Worm (Caenorhabditis elegans) whole organism, L4 larva: Measurements from ENCODE around the gene lron-2.
A peak's percentile ranks its signal among the peaks of the same experiment; 100 is the strongest.

Experiments used
- D1046.2 ChIP-seq: fragments of 200-800 bp; sonication (Bioruptor generic); IDR thresholded peaks from 2 replicates; pipeline ENCODE4 v1.3.6; 2022; ENCODE audit warnings: missing genetic modification characterization, missing compliant biosample characterization
- F26F4.8 ChIP-seq: fragments of 200-800 bp; sonication (Bioruptor generic); conservative IDR thresholded peaks from 2 replicates; pipeline ENCODE4 v1.3.6; 2022; ENCODE audit warnings: missing genetic modification characterization, missing compliant biosample characterization
- R02D3.7 ChIP-seq: fragments of 150-350 bp; sonication (generic microtip); optimal IDR thresholded peaks from 3 replicates; lab custom pipeline; 2014; ENCODE audit warnings: missing biosample characterization, missing genetic modification characterization
- T20F7.1 ChIP-seq: fragments of 200-800 bp; sonication (Bioruptor generic); optimal IDR thresholded peaks from 2 replicates; lab custom pipeline; 2018; ENCODE audit warnings: mild to moderate bottlenecking, missing genetic modification characterization, missing compliant biosample characterization
- Y5F2A.4 ChIP-seq: fragments of 200-800 bp; sonication (Bioruptor generic); optimal IDR thresholded peaks from 2 replicates; lab custom pipeline; 2018; ENCODE audit warnings: mild to moderate bottlenecking, missing genetic modification characterization, missing compliant biosample characterization
- Y75B8A.6 ChIP-seq: fragments of 200-800 bp; sonication (Bioruptor generic); IDR thresholded peaks from 2 replicates; pipeline ENCODE4 v1.3.6; 2022; ENCODE audit warnings: missing genetic modification reagents, missing genetic modification characterization, missing compliant biosample characterization
- ZK546.5 ChIP-seq, 2 experiments: sonication (generic microtip); optimal IDR thresholded peaks; 2 replicates each; lab custom pipeline; 2017; ENCODE audit warnings: missing biosample characterization in 2 of 2, missing genetic modification characterization in 2 of 2
- aha-1 ChIP-seq: fragments of 150-350 bp; peaks from one replicate; lab custom pipeline; 2014; ENCODE audit warnings: missing biosample characterization, missing genetic modification characterization
- arid-1 ChIP-seq: fragments of 200-800 bp; sonication (Bioruptor generic); conservative IDR thresholded peaks from 2 replicates; pipeline ENCODE4 v1.3.6; 2022; ENCODE audit warnings: missing genetic modification reagents, missing genetic modification characterization, missing compliant biosample characterization
- ceh-20 ChIP-seq: fragments of 200-800 bp; sonication (Bioruptor generic); IDR thresholded peaks from 2 replicates; pipeline ENCODE4 v1.3.6; 2022; ENCODE audit warnings: missing genetic modification reagents, missing genetic modification characterization, missing compliant biosample characterization
- ctbp-1 ChIP-seq: fragments of 200-800 bp; sonication (Bioruptor generic); IDR thresholded peaks from 2 replicates; pipeline ENCODE4 v1.3.6; 2022; ENCODE audit warnings: missing genetic modification reagents, missing genetic modification characterization, missing compliant biosample characterization
- dmd-8 ChIP-seq: fragments of 200-800 bp; sonication (Bioruptor generic); IDR thresholded peaks from 2 replicates; pipeline ENCODE4 v1.3.6; 2022; ENCODE audit warnings: missing genetic modification characterization, missing compliant biosample characterization
- dmd-9 ChIP-seq: fragments of 200-800 bp; sonication (Bioruptor generic); IDR thresholded peaks from 2 replicates; pipeline ENCODE4 v1.3.6; 2022; ENCODE audit warnings: missing genetic modification reagents, missing genetic modification characterization, missing compliant biosample characterization
- dpl-1 ChIP-seq: fragments of 150-350 bp; optimal IDR thresholded peaks from 2 replicates; lab custom pipeline; 2014; ENCODE audit warnings: missing biosample characterization, missing genetic modification reagents, missing genetic modification characterization
- duxl-1 ChIP-seq: sonication (generic microtip); optimal IDR thresholded peaks from 2 replicates; lab custom pipeline; 2016; ENCODE audit warnings: mild to moderate bottlenecking, missing genetic modification characterization, moderate library complexity, missing compliant biosample characterization; ENCODE audit not compliant: poor library complexity
- dve-1 ChIP-seq: sonication (generic microtip); optimal IDR thresholded peaks from 2 replicates; lab custom pipeline; 2017; ENCODE audit warnings: antibody characterized with exemption, mild to moderate bottlenecking, missing genetic modification characterization, missing compliant biosample characterization; ENCODE audit not compliant: insufficient read depth
- egl-43 ChIP-seq: fragments of 200-800 bp; sonication (Bioruptor generic); IDR thresholded peaks from 2 replicates; pipeline ENCODE4 v1.3.6; 2022; ENCODE audit warnings: missing genetic modification reagents, missing genetic modification characterization, missing compliant biosample characterization
- fos-1 ChIP-seq: fragments of 150-350 bp; optimal IDR thresholded peaks from 2 replicates; lab custom pipeline; 2014; ENCODE audit warnings: missing biosample characterization, missing genetic modification characterization
- hlh-11 ChIP-seq: fragments of 200-800 bp; sonication (Bioruptor generic); optimal IDR thresholded peaks from 2 replicates; lab custom pipeline; 2018; ENCODE audit warnings: mild to moderate bottlenecking, missing genetic modification characterization, missing compliant biosample characterization
- hlh-30 ChIP-seq: sonication (generic microtip); optimal IDR thresholded peaks from 2 replicates; lab custom pipeline; 2017; ENCODE audit warnings: antibody characterized with exemption, mild to moderate bottlenecking, missing genetic modification characterization, missing compliant biosample characterization; ENCODE audit not compliant: insufficient read depth
- jun-1 ChIP-seq: fragments of 150-350 bp; optimal IDR thresholded peaks from 2 replicates; lab custom pipeline; 2014; ENCODE audit warnings: missing biosample characterization, missing genetic modification reagents, missing genetic modification characterization
- lim-7 ChIP-seq: fragments of 200-800 bp; sonication (Bioruptor generic); IDR thresholded peaks from 2 replicates; pipeline ENCODE4 v1.3.6; 2022; ENCODE audit warnings: missing genetic modification characterization, missing compliant biosample characterization
- lin-13 ChIP-seq: fragments of 150-350 bp; optimal IDR thresholded peaks from 2 replicates; lab custom pipeline; 2014; ENCODE audit warnings: missing biosample characterization, missing genetic modification reagents, missing genetic modification characterization
- lin-15B ChIP-seq: fragments of 150-350 bp; sonication (generic microtip); optimal IDR thresholded peaks from 3 replicates; lab custom pipeline; 2014; ENCODE audit warnings: missing biosample characterization, missing genetic modification characterization
- lin-29 ChIP-seq: fragments of 200-800 bp; sonication (Bioruptor generic); IDR thresholded peaks from 2 replicates; pipeline ENCODE4 v1.3.6; 2022; ENCODE audit warnings: missing genetic modification reagents, missing genetic modification characterization, missing compliant biosample characterization
- lin-39 ChIP-seq: fragments of 150-350 bp; optimal IDR thresholded peaks from 2 replicates; lab custom pipeline; 2014; ENCODE audit warnings: missing biosample characterization, missing genetic modification reagents, missing genetic modification characterization
- mdt-29 ChIP-seq: fragments of 200-800 bp; sonication (Bioruptor generic); IDR thresholded peaks from 2 replicates; pipeline ENCODE4 v1.3.6; 2022; ENCODE audit warnings: missing genetic modification reagents, missing genetic modification characterization, missing compliant biosample characterization
- mep-1 ChIP-seq: fragments of 150-350 bp; sonication (generic microtip); optimal IDR thresholded peaks from 3 replicates; lab custom pipeline; 2014; ENCODE audit warnings: missing biosample characterization, missing genetic modification characterization
- mes-2 ChIP-seq: sonication (generic microtip); optimal IDR thresholded peaks from 2 replicates; lab custom pipeline; 2016; ENCODE audit warnings: missing genotype, mild to moderate bottlenecking, missing genetic modification characterization, missing compliant biosample characterization; ENCODE audit not compliant: poor library complexity, severe bottlenecking
- mxl-3 ChIP-seq: fragments of 200-800 bp; sonication (Bioruptor generic); optimal IDR thresholded peaks from 2 replicates; lab custom pipeline; 2018; ENCODE audit warnings: mild to moderate bottlenecking, missing genetic modification characterization, missing compliant biosample characterization
- nhr-102 ChIP-seq: sonication (generic microtip); optimal IDR thresholded peaks from 2 replicates; lab custom pipeline; 2016; ENCODE audit warnings: mild to moderate bottlenecking, missing genetic modification characterization, moderate library complexity, missing compliant biosample characterization
- nhr-11 ChIP-seq: fragments of 150-350 bp; optimal IDR thresholded peaks from 2 replicates; lab custom pipeline; 2014; ENCODE audit warnings: missing biosample characterization, missing genetic modification characterization
- nhr-28 ChIP-seq: fragments of 150-350 bp; optimal IDR thresholded peaks from 2 replicates; lab custom pipeline; 2014; ENCODE audit warnings: missing biosample characterization, missing genetic modification characterization
- nhr-42 ChIP-seq: fragments of 200-800 bp; sonication (Bioruptor generic); IDR thresholded peaks from 2 replicates; pipeline ENCODE4 v1.3.6; 2022; ENCODE audit warnings: missing genetic modification characterization, missing compliant biosample characterization
- nhr-6 ChIP-seq: fragments of 150-350 bp; optimal IDR thresholded peaks from 2 replicates; lab custom pipeline; 2014; ENCODE audit warnings: missing biosample characterization, missing genetic modification characterization
- nhr-76 ChIP-seq: fragments of 150-350 bp; optimal IDR thresholded peaks from 2 replicates; lab custom pipeline; 2014; ENCODE audit warnings: missing biosample characterization, missing genetic modification characterization
- php-3 ChIP-seq: fragments of 200-800 bp; sonication (Bioruptor generic); IDR thresholded peaks from 2 replicates; pipeline ENCODE4 v1.3.6; 2022; ENCODE audit warnings: missing genetic modification reagents, missing genetic modification characterization, missing compliant biosample characterization
- pqm-1 ChIP-seq: sonication (generic microtip); optimal IDR thresholded peaks from 2 replicates; lab custom pipeline; 2017; ENCODE audit warnings: missing biosample characterization, missing genetic modification characterization
- saeg-2 ChIP-seq: fragments of 200-800 bp; sonication (Bioruptor generic); IDR thresholded peaks from 2 replicates; pipeline ENCODE4 v1.3.6; 2022; ENCODE audit warnings: missing genetic modification reagents, missing genetic modification characterization, missing compliant biosample characterization
- sdz-12 ChIP-seq: fragments of 200-800 bp; sonication (Bioruptor generic); optimal IDR thresholded peaks from 2 replicates; lab custom pipeline; 2018; ENCODE audit warnings: mild to moderate bottlenecking, missing genetic modification characterization, missing compliant biosample characterization
- set-16 ChIP-seq: fragments of 200-800 bp; sonication (Bioruptor generic); IDR thresholded peaks from 2 replicates; pipeline ENCODE4 v1.3.6; 2022; ENCODE audit warnings: missing genetic modification reagents, missing genetic modification characterization, missing compliant biosample characterization
- snpc-4 ChIP-seq: fragments of 150-350 bp; optimal IDR thresholded peaks from 2 replicates; lab custom pipeline; 2014; ENCODE audit warnings: missing biosample characterization, missing genetic modification characterization
- spr-3 ChIP-seq: fragments of 200-800 bp; sonication (Bioruptor generic); optimal IDR thresholded peaks from 2 replicates; lab custom pipeline; 2018; ENCODE audit warnings: mild to moderate bottlenecking, missing genetic modification characterization, missing compliant biosample characterization
- unc-39 ChIP-seq: sonication (generic microtip); optimal IDR thresholded peaks from 2 replicates; lab custom pipeline; 2017; ENCODE audit warnings: missing biosample characterization, missing genetic modification characterization
- unc-62 ChIP-seq, 3 experiments: fragments of 150-350 bp in 1 of 3; sonication (generic microtip); optimal IDR thresholded peaks in 2 of 3; peaks in 1 of 3; 1 replicate in 1 of 3; 2 replicates in 2 of 3; lab custom pipeline; 2014 to 2017; ENCODE audit warnings: missing biosample characterization in 3 of 3, missing genetic modification characterization in 3 of 3, missing genetic modification reagents in 3 of 3, missing genotype in 1 of 3
- vab-7 ChIP-seq: fragments of 200-800 bp; sonication (Bioruptor generic); IDR thresholded peaks from 2 replicates; pipeline ENCODE4 v1.3.6; 2022; ENCODE audit warnings: missing genetic modification reagents, missing genetic modification characterization, missing compliant biosample characterization
- zip-11 ChIP-seq: fragments of 200-800 bp; sonication (Bioruptor generic); IDR thresholded peaks from 2 replicates; pipeline ENCODE4 v1.3.6; 2022; ENCODE audit warnings: missing genetic modification characterization, missing compliant biosample characterization
- ztf-7 ChIP-seq: fragments of 150-350 bp; optimal IDR thresholded peaks from 2 replicates; lab custom pipeline; 2014; ENCODE audit warnings: missing biosample characterization, missing genetic modification characterization

The lron-2 gene

DNA sequence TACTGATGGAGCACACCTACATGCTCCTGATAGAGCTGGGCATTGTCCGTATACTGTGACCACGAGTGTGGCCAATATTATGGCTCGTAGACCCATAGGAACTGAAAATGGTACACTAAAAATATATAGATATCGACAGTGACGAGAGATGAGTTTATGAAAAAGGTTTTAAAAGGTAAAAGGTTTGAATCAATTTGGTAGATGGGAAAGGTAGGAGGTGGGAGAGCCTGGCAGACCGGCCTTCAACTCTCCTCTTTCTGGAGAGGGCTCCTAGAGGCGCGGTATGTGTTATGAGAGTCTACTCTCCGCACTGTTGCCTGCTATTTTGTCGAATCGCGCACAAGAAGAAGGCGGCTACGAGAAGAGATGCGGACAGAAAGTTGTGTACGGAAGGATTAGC is at the start of gene lron-2:
TSS of gene lron-2 (minus strand) at position 101 of the 400 bp plus-strand sequence.
- TF ChIP-seq fos-1 (tag; lab: Kevin White, UChicago), result no peak
- TF ChIP-seq vab-7 (GFP tag; lab: Robert Waterston, UW), result no peak
- TF ChIP-seq zip-11, result no peak
- no peak for TF ChIP-seq hlh-30 (tag; lab: Kevin White, UChicago)
- TF ChIP-seq ztf-7 (tag; lab: Kevin White, UChicago), result no peak

DNA sequence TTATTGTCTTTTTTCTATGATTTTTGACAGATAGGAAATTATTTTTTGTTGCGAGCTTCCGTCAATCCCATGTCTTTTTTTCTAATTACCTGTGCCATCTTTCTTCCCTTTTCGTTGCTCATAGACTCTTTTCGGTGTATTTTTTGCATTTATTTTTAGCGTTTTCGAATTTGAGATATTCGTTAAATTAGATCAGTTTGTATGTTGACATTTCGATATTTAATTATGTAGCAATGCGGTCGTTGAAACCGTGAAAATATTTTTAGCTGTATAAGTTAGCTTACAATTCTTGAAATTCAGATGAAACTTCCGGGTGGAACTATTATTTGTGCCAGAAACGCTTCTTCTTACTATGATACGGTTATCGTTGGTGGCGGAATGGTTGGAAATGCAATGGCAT is 49.1 kb upstream of the lron-2 start, which contains the start of gene coq-6:
TSS of gene coq-6 (plus strand) at position 301 of the 400 bp plus-strand sequence.
- TF ChIP-seq unc-39 (tag; lab: Kevin White, UChicago), result no peak
- TF ChIP-seq duxl-1, result no peak
- TF ChIP-seq aha-1 (tag; lab: Kevin White, UChicago), result peak; percentile 69
- no peak for TF ChIP-seq nhr-76 (tag; lab: Kevin White, UChicago)
- TF ChIP-seq lin-39 (tag; lab: Kevin White, UChicago), result no peak
- no peak for TF ChIP-seq ZK546.5 (tag; optimal IDR thresholded peaks at IDR 0.05; lab: Kevin White, UChicago)
- TF ChIP-seq nhr-6 (tag; lab: Kevin White, UChicago), result no peak
- TF ChIP-seq dmd-9, result no peak

DNA sequence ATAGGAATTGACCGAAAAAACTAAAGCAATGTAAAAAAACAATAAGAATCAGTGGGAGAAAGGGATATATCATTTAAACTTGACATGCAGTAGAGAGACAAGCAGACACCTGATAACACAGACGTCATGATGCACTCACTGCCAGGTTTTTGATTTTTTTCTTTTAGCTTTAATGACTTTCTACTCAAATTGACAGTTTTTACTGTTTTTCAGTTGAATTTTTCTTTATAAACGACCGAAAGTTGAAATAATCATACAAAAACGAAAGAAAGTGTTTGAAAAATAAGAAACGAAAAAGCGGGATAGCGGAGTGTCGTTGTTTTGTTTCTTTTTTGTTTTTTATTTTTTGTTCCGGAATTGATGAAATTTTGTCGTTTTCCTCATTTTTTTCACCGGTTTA is 46.9 kb upstream of the lron-2 start, which contains the start of gene ucp-4:
TSS of gene ucp-4 (plus strand) at position 83 of the 400 bp plus-strand sequence.
- TF ChIP-seq lin-13 (no peak), F26F4.8 (GFP tag; lab: Robert Waterston, UW) (no peak), set-16 (GFP tag; lab: Robert Waterston, UW) (no peak), Y5F2A.4 (GFP tag; lab: Kevin White, UChicago) (no peak), mep-1 (tag; lab: Kevin White, UChicago) (no peak), R02D3.7 (tag; lab: Kevin White, UChicago) (no peak), lin-29 (GFP tag; lab: Robert Waterston, UW) (no peak), dmd-8 (no peak), arid-1 (GFP tag; lab: Robert Waterston, UW) (no peak), ceh-20 (GFP tag; lab: Robert Waterston, UW) (peak; percentile 62; the same call in 1 of the 2 replicates), mxl-3 (GFP tag; lab: Kevin White, UChicago) (no peak), nhr-42 (GFP tag; lab: Robert Waterston, UW) (no peak), nhr-102 (tag; lab: Kevin White, UChicago) (no peak), saeg-2 (GFP tag; lab: Robert Waterston, UW) (no peak), lin-15B (tag; lab: Kevin White, UChicago) (no peak), pqm-1 (tag; lab: Kevin White, UChicago) (no peak), egl-43 (GFP tag; lab: Robert Waterston, UW) (no peak), nhr-11 (tag; lab: Kevin White, UChicago) (no peak), nhr-28 (tag; lab: Kevin White, UChicago) (peak; percentile 4), aha-1 (tag; lab: Kevin White, UChicago) (no peak), Y75B8A.6 (GFP tag; lab: Robert Waterston, UW) (no peak), hlh-11 (peak; percentile 29), spr-3 (no peak), dve-1 (peak; percentile 8), T20F7.1 (peak; percentile 85), hlh-30 (tag; lab: Kevin White, UChicago) (peak; percentile 14), lim-7 (GFP tag; lab: Robert Waterston, UW) (no peak), unc-62 (GFP tag; optimal IDR thresholded peaks at IDR 0.05 in 1 of 2; lab: Kevin White, UChicago) (peak in 1 of 2 experiments; percentile 30), unc-62 (tag; optimal IDR thresholded peaks at IDR 0.05; lab: Kevin White, UChicago) (no peak), php-3 (GFP tag; lab: Robert Waterston, UW) (no peak), mes-2 (tag; lab: Kevin White, UChicago) (no peak), snpc-4 (no peak), ZK546.5 (tag; optimal IDR thresholded peaks at IDR 0.05; lab: Kevin White, UChicago) (no peak), ctbp-1 (GFP tag; lab: Robert Waterston, UW) (no peak), mdt-29 (GFP tag; lab: Robert Waterston, UW) (no peak), dpl-1 (GFP tag; lab: Kevin White, UChicago) (no peak), jun-1 (tag; lab: Kevin White, UChicago) (no peak), sdz-12 (GFP tag; lab: Kevin White, UChicago) (no peak), unc-39 (tag; lab: Kevin White, UChicago) (no peak), D1046.2 (GFP tag; lab: Robert Waterston, UW) (no peak)
